Fruit fly (Drosophila melanogaster): ENCODE data around the gene CG16888.

CG16888 gene

DNA sequence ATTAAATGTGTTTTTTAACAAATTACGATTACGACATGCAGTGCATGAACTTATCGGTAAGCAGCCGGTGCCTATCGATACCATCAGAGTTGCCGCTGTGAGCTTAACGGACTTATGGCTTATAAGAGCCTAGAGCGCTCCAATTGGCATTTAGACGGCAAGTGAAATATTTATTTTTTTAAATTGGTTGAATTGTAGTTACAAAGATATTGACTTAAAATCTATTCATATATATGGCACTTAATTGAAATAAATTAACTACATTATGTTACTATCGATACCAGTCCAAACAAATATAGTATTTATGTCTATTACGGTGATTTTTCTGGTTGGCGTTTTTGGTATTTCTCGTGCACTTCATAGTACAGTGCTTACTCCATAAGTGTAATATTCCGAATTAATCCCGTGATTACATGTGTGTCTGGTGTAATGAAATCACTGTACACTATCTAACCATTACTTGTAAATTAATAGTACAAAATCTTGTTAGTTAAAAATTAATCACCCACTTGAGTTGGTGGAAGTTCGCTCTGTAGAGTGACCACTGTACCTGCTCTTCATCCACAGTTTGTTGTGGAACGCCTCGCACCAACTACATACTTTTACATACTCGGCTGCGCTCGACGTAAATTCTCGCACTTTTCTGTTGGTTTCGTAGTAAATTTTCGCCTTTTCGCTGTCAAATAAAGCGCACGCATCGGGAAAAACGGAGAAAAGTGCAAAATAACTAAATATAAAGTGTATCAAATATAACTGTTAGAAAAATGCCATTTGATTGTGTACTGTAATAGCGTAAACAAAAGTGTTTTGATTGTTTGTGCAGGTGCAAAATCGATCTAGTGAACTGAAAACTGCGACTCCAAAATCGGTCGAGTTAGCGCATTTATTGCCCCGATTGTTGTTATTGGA, 22.2 kb upstream of the CG16888 start, which contains the start of the genes mRpS23 and CenG1A:
mRpS23 (minus strand) TSS at position 71 of the 909 bp plus-strand sequence.
CenG1A (plus strand) TSS at position 563 of the 909 bp plus-strand sequence.
- no peak for TF ChIP-seq CG8478 (optimal IDR thresholded peaks at IDR 0.05)
- TF ChIP-seq CTCF (optimal IDR thresholded peaks at IDR 0.05) = no peak

DNA sequence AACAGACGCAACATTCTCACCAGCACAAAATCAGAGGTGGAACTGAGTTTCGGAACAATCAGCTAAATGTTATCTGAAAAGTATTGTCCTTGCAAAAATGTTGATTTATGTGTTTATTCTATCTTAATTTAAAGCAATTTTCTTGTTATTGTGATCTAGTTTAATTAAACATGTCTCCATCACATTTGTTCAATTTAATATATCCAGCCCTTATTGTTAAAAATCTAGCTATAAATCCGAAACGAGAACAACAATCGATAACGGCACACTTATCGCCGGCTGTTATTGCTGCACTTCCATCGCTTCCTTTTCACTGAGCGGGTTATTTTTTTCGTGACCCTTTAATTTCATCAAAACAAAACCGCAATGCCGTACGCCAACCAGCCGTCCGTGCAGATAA, 20.0 kb upstream of the CG16888 start, which contains the start of the genes GatC, PolG2 and Polr2C:
GatC (minus strand) TSS at position 48 of the 400 bp plus-strand sequence.
PolG2 (minus strand) TSS at position 48 of the 400 bp plus-strand sequence.
Polr2C (plus strand) TSS at position 280 of the 400 bp plus-strand sequence.
- TF ChIP-seq CTCF (optimal IDR thresholded peaks at IDR 0.05) (no peak), CG8478 (optimal IDR thresholded peaks at IDR 0.05) (no peak)

DNA sequence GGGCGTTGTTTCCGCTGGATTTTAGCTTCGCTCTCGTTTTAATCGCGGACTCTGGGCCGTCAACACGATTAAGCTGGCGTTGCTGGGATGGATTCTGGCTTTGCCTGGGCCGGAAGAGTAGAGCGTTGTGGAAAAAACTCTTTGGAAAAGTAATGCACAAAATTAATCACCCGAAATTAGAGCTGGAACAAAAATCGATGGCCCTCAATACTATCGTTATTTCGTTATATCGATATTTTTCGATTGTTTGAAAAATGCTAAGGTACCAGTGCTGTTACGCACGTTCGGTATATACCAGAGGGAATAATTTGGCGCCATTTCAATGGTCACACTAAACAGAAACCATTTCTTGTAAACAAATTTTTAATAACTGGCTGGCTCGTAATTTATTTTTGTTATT, 16.5 kb upstream of the CG16888 start, which contains the start of the genes Arpc1 and Orc5:
Arpc1 (minus strand) TSS at position 202 of the 400 bp plus-strand sequence.
Orc5 (plus strand) TSS at position 298 of the 400 bp plus-strand sequence.
- peak in 1 of 2 experiments; percentile 8 for TF ChIP-seq CTCF (optimal IDR thresholded peaks at IDR 0.05)
- TF ChIP-seq CG8478 (optimal IDR thresholded peaks at IDR 0.05) = no peak

DNA sequence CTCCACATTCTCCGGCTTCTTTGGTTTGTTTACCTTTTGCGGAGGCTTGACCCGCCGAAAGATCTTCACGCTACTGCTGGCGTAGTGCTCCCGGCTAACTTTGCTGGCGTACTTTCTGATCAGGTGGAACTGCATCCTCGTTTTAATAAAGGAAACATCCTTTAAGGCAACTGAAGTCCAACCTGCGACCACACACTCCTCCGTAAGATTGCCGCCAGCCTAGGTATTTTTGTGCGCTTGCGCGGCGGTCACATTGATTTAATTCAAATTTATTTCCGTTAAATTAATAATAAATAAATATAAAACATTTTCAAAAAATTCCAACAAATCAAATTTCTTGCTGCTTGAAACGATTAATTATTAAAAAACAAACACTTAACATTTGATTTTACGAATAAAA, 14.5 kb upstream of the CG16888 start, which contains the start of gene PolG1:
PolG1 (minus strand) TSS at position 216 of the 400 bp plus-strand sequence.
- TF ChIP-seq CG8478 (optimal IDR thresholded peaks at IDR 0.05) (no peak), CTCF (optimal IDR thresholded peaks at IDR 0.05) (no peak)

DNA sequence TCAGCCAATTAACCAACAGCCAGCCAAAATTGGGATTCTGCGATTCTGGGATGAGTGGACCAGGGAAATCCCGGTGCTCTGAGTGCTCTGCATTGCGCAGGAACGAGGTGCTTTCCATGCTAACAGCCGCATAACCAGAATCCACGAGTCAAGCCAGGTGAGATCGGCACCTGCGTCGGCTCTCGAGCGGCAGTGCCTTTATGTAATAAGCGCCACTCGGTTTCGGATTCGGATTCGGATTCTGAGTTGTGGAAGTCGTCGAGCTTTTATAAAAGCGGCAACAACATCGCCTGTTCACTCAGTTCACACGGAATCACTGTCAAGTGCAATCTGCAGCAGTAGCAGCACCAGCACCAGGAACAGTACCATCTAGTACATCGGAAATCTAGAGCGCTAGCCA, 7.9 kb upstream of the CG16888 start, which contains the start of gene b:
b (plus strand) TSS at position 301 of the 400 bp plus-strand sequence.
- no peak for TF ChIP-seq CG8478 (optimal IDR thresholded peaks at IDR 0.05)
- no peak for TF ChIP-seq CTCF (optimal IDR thresholded peaks at IDR 0.05)

DNA sequence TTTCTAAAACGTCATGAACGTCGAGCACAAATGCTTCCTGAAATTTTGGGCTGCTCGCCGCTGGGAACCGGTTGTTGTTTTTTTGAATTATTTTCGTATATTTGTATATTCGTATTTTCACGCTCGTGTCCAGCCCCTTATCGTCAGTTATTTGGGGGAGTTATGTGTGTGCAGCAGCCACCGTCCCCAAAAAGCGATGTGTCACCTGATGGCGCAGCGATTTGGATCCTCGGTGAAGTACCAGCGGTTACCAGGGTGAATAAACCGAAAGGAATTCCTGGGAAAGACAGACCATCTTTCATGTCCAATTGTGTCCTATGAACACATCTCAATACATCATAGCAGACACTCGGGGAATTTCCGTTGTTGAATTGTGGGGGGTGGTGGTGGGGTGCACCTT, 7.1 kb upstream of the CG16888 start:
- TF ChIP-seq CG8478 (optimal IDR thresholded peaks at IDR 0.05) (no peak), CTCF (optimal IDR thresholded peaks at IDR 0.05) (no peak)

DNA sequence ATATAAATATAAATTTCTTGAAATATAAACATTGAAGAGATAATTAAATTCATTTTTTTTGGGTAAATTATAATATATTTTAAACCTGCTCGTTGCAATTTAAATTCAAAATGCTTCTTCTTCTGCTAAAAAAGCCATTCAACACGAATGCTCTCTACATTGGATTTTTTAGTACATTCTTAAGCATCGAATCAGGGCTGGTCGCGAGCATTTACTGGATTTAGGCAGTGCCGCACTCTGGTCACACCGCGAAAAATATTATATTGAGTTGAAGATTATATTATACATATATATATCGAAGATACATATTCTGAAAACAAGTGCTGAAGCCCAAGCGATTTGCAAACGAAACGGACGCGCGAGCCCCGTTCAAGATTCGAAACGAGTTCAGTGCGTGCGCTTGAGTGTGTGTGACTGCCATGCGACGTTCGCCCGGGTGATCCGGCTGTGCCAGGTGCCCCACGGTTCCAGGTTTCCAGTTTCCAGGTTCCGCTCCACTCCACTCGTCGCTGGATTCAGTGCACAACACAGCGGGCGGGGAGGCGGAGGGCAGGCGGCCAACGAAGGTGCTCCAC, 635 bp upstream of the CG16888 start, which contains the start of gene Sos:
Sos (plus strand) TSS at position 213 of the 575 bp plus-strand sequence.
- TF ChIP-seq CTCF (optimal IDR thresholded peaks at IDR 0.05) = no peak
- no peak for TF ChIP-seq CG8478 (optimal IDR thresholded peaks at IDR 0.05)

DNA sequence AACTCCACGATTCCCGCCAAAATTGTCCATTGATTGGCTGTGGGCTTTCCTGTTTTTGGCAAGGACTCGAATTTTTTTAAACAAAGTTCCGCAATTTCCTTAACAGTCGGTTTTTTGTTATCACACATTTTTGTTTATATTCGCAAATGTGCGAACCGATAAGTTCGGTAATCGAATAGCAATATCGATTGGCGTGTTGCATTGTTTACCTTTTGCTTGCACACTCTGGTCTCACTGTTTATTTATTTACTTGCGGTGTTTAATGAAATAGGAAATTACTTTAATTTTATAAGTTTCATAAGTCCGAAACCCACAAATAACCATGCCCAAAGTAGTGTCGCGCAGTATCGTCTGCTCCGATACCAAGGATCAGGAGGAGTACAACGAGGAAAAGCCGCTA, 1.7 kb downstream of the CG16888 start, which contains the start of the genes Adat1 and CG16865:
Adat1 (minus strand) TSS at position 152 of the 400 bp plus-strand sequence.
CG16865 (plus strand) TSS at position 200 of the 400 bp plus-strand sequence.
- no peak for TF ChIP-seq CG8478 (optimal IDR thresholded peaks at IDR 0.05)
- TF ChIP-seq CTCF (optimal IDR thresholded peaks at IDR 0.05) = peak in 1 of 2 experiments; percentile 12

DNA sequence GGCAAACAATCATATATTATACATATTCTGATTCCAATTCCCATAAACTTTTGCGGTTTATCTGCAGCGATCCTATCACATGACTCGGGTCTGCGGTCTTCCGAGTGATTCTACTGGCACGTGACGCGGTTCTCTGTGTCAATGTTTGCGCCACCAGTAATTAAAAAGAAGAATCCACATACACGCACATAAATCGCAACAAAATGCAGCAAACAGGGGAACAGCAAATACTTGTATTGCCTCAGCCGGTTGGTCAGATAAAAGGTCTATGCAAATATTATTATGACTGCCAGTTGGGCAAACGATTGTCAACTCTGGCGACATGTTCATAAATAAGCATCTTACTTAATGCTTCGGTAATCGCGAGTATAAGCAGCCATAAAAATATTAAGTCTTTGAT, 5.1 kb downstream of the CG16888 start:
- TF ChIP-seq CG8478 (optimal IDR thresholded peaks at IDR 0.05) (no peak), CTCF (optimal IDR thresholded peaks at IDR 0.05) (no peak)

DNA sequence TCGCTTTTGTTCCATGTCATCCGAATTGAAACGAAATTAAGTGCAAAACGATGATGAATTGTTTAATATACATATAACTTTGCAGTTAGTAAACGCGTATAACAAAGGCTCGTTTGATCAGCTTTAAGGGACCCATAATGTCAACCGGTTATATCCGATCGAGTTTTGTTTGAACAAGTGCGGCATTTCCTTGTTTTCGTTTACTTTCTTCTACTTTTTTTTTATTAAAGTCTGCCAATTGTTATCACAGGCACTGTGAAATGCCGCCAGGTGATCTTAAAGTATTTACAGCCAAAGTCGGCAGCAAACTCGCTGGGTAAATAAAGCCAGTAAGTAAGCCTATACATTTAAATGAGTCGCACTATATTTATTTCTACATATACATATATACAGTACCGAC, 6.0 kb downstream of the CG16888 start:
- TF ChIP-seq CG8478 (optimal IDR thresholded peaks at IDR 0.05) = no peak
- TF ChIP-seq CTCF (optimal IDR thresholded peaks at IDR 0.05) = no peak

DNA sequence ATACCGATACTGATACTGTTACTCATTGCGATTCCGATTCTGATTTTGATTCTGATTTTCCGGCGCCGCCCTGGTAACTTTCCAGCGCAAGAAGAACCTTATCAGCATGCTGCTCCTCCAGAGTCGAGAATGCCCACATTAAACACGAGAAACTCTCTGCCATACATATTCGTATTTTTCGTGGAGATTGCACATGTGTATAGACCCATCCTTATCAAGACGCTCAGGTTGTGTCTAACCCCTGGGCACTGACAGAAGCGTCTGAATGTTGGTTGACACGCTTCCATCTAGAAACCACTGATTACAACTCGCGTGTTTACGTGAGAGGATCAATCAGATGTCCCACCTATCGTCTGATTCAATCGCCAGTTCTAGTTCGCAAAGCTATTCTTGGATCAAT, 7.9 kb downstream of the CG16888 start:
- TF ChIP-seq CG8478 (optimal IDR thresholded peaks at IDR 0.05) (no peak), CTCF (optimal IDR thresholded peaks at IDR 0.05) (no peak)

DNA sequence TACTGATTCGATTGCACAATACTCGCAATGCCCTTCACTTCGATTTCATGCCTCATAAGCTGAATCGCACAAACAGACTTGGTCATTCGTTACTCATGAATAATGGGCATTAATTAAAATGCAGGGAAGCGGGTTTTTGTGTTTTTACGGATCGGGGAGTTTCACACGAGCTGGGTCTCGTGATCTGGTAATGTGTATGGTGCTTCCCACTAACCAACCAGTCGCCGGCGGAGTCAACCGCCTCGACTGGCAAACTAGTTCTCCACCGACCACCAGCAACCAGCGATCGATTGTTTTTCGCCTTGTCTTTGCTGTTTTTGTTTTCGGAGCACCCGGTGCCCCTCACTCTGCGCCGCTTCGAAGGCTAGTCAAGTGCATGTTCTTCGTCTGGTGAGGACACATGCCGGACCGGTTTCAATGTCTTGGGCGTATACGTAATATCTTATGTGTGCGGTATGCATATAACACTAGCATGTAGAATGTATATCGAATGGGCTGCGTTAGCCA, 8.4 kb downstream of the CG16888 start:
- TF ChIP-seq CG8478 (optimal IDR thresholded peaks at IDR 0.05) (no peak), CTCF (optimal IDR thresholded peaks at IDR 0.05) (no peak)

DNA sequence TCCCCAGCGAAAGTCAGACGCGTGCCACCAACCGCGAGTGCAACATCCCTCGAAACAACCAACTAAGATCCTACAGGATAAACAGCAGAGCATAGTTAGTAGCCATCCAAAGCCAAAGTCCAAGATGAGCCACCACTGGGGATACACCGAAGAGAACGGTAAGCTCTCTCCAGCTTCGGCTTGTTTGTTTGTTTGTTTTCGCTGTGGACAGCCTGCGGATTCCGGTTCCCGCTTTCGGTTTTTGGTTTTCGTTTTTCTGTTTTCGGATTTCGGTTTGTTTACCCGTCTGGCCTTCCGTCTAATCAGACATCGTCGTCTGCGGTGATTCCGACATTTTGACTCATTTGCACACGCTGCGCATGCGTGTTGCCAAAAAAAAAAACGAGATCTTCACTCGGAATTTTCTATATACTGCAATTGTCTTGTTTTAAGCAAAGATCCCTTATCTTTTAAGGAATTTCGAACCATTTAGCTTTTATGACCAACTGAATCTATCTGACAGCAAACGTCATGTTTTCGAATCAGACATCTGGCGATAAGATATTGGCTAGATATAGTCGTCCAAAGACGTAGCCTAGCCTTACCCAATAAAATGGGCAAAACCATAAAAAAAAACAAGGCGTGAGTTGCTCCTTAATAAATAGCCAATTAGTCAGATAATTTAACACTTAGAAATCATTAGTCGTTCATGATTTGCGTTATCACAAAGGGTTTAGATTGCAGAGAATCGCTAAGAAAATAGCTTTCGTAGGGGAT, 9.1 kb downstream of the CG16888 start:
- TF ChIP-seq CG8478 (optimal IDR thresholded peaks at IDR 0.05) = no peak
- TF ChIP-seq CTCF (optimal IDR thresholded peaks at IDR 0.05) = no peak

DNA sequence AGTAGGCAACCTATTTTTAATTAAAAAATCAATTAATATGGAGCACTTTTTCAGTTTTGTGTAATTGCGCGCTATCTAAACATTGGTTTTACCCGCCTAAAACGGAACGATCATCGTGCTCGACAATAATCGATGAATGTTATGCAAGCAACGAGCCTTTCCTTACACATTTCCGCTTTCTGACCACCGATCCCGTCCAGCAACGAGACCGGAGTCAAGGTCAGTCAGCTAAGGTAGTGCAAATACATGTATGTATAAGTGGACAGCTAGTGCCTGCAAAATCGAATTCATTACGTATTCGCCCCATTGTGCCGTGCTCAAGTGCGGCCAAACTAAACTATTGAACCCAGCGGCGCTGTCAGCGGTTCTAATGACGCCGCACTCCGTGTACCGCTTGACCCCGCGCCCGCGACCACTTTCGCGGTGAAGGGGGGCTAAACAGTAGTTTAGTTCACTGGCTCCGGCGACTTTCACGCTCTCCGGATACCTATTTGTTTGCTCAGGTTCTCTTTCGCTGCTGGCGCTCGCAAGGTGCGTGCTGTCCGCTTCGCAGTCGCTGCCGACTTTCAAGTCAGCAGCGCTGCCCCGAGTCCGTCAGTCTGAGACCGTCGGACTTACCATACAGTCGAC, 9.9 kb downstream of the CG16888 start, which contains the start of gene CAH1:
CAH1 (plus strand) TSS at position 595 of the 630 bp plus-strand sequence.
- TF ChIP-seq CG8478 (optimal IDR thresholded peaks at IDR 0.05) = no peak
- TF ChIP-seq CTCF (optimal IDR thresholded peaks at IDR 0.05) = no peak
